Worm (Caenorhabditis elegans): ENCODE measurements around the gene C14C10.1.

ce11 chrV:12609526-12609925 is 21.4 kb downstream of the C14C10.1 start, which contains the start of gene ZC116.1:
- TF ChIP-seq egl-27 (tag; optimal IDR thresholded peaks at IDR 0.05) (no peak), unc-62 (GFP tag; optimal IDR thresholded peaks at IDR 0.05 in 1 of 2) (no peak), unc-62 (tag; optimal IDR thresholded peaks at IDR 0.05) (no peak), lin-15B (tag; optimal IDR thresholded peaks at IDR 0.05) (no peak), ama-1 (optimal IDR thresholded peaks at IDR 0.05) (no peak), nhr-10 (tag; optimal IDR thresholded peaks at IDR 0.05) (no peak), lin-38 (GFP tag; IDR thresholded peaks at IDR 0.05) (no peak), ceh-32 (tag; optimal IDR thresholded peaks at IDR 0.05; ENCODE audit: poor library complexity) (no peak), snpc-4 (tag; optimal IDR thresholded peaks at IDR 0.05) (no peak), F10B5.3 (tag; optimal IDR thresholded peaks at IDR 0.05) (no peak), mxl-3 (GFP tag; optimal IDR thresholded peaks at IDR 0.05) (no peak), pqm-1 (tag; optimal IDR thresholded peaks at IDR 0.05) (no peak), ztf-7 (tag; optimal IDR thresholded peaks at IDR 0.05) (no peak), ceh-62 (tag; optimal IDR thresholded peaks at IDR 0.05) (no peak), zag-1 (tag; optimal IDR thresholded peaks at IDR 0.05) (no peak)

All from whole organism, L4 larva.